Fruit fly (Drosophila melanogaster) whole organism, wandering third instar larva: Measurements from ENCODE around the gene CG11839.

ENCODE experiments used
- Abd-B ChIP-seq: fragments of >200 bp; optimal IDR thresholded peaks from 2 replicates; lab custom pipeline; 2017; ENCODE audit warnings: missing biosample characterization, missing genetic modification characterization
- CG32264 ChIP-seq: fragments of 200-800 bp; sonication (Bioruptor generic); optimal IDR thresholded peaks from 2 replicates; lab custom pipeline; 2016; ENCODE audit warnings: missing biosample characterization, missing genetic modification characterization
- CG9705 ChIP-seq: fragments of 200-800 bp; sonication (Bioruptor generic); optimal IDR thresholded peaks from 2 replicates; lab custom pipeline; 2018; ENCODE audit warnings: missing biosample characterization, mild to moderate bottlenecking, missing genetic modification characterization
- CrebA ChIP-seq: fragments of 200-800 bp; sonication (Bioruptor generic); optimal IDR thresholded peaks from 2 replicates; lab custom pipeline; 2016; ENCODE audit warnings: missing biosample characterization, mild to moderate bottlenecking, missing genetic modification characterization, borderline replicate concordance
- Dfd ChIP-seq: fragments of >200 bp; optimal IDR thresholded peaks from 2 replicates; lab custom pipeline; 2017; ENCODE audit warnings: missing biosample characterization, missing genetic modification characterization
- Dif ChIP-seq: fragments of 200-275, 200-300 bp; sonication (Bioruptor generic); optimal IDR thresholded peaks from 2 replicates; lab custom pipeline; 2018; ENCODE audit warnings: missing biosample characterization, missing genetic modification characterization; ENCODE audit not compliant: partially characterized antibody
- GATAd ChIP-seq: sonication (Bioruptor generic); optimal IDR thresholded peaks from 2 replicates; lab custom pipeline; 2016; ENCODE audit warnings: missing biosample characterization, missing genetic modification characterization
- HLH106 ChIP-seq: fragments of 200-800 bp; optimal IDR thresholded peaks from 3 replicates; lab custom pipeline; 2019; ENCODE audit warnings: missing biosample characterization, mild to moderate bottlenecking, missing genetic modification characterization, moderate library complexity
- Hnf4 ChIP-seq: fragments of 200-800 bp; sonication (Bioruptor generic); optimal IDR thresholded peaks from 2 replicates; lab custom pipeline; 2016; ENCODE audit warnings: missing biosample characterization, mild to moderate bottlenecking, missing genetic modification characterization
- Hr78 ChIP-seq: fragments of >200 bp; optimal IDR thresholded peaks from 2 replicates; lab custom pipeline; 2017; ENCODE audit warnings: missing biosample characterization, missing genetic modification characterization
- Hr83 ChIP-seq: fragments of 200-300 bp; sonication (Bioruptor generic); optimal IDR thresholded peaks from 2 replicates; lab custom pipeline; 2016; ENCODE audit warnings: missing biosample characterization, mild to moderate bottlenecking, missing genetic modification characterization, moderate library complexity; ENCODE audit not compliant: poor library complexity, severe bottlenecking
- Jra ChIP-seq: sonication (Bioruptor generic); optimal IDR thresholded peaks from 2 replicates; lab custom pipeline; 2016; ENCODE audit warnings: missing biosample characterization, missing genetic modification characterization
- Mio ChIP-seq: sonication (Bioruptor generic); optimal IDR thresholded peaks from 2 replicates; lab custom pipeline; 2016; ENCODE audit warnings: missing biosample characterization, missing genetic modification characterization
- Myc ChIP-seq: fragments of >200 bp; optimal IDR thresholded peaks from 2 replicates; lab custom pipeline; 2017
- N ChIP-seq: fragments of >200 bp; optimal IDR thresholded peaks from 2 replicates; lab custom pipeline; 2018; ENCODE audit warnings: missing biosample characterization, missing external identifiers, missing genetic modification characterization
- OdsH ChIP-seq: fragments of 200-800 bp; sonication (Bioruptor generic); optimal IDR thresholded peaks from 2 replicates; lab custom pipeline; 2016; ENCODE audit warnings: missing biosample characterization, mild to moderate bottlenecking, missing genetic modification characterization
- Rel ChIP-seq, 2 experiments: fragments of 200-800 bp; sonication (Bioruptor generic) in 1 of 2; optimal IDR thresholded peaks; 2 replicates in 1 of 2; 3 replicates in 1 of 2; lab custom pipeline; 2016 to 2019; ENCODE audit warnings: mild to moderate bottlenecking in 2 of 2, missing biosample characterization in 2 of 2, missing genetic modification characterization in 2 of 2, moderate library complexity in 1 of 2
- Sp1 ChIP-seq: fragments of 200-800 bp; sonication (Bioruptor generic); optimal IDR thresholded peaks from 3 replicates; lab custom pipeline; 2019; ENCODE audit warnings: missing biosample characterization, mild to moderate bottlenecking, missing genetic modification characterization, moderate library complexity
- Vsx2 ChIP-seq: fragments of 200-300, 225-300 bp; sonication (Bioruptor generic); optimal IDR thresholded peaks from 2 replicates; lab custom pipeline; 2018; ENCODE audit warnings: missing biosample characterization, missing genetic modification characterization; ENCODE audit not compliant: partially characterized antibody
- br ChIP-seq: fragments of 200-800 bp; sonication (Bioruptor generic); optimal IDR thresholded peaks from 2 replicates; lab custom pipeline; 2016; ENCODE audit warnings: missing biosample characterization, missing genetic modification characterization
- brk ChIP-seq: fragments of 200-800 bp; sonication (Bioruptor generic); optimal IDR thresholded peaks from 2 replicates; lab custom pipeline; 2016; ENCODE audit warnings: missing biosample characterization, mild to moderate bottlenecking, missing genetic modification characterization
- dl ChIP-seq, 2 experiments: fragments of 175-275, 200-275 bp in 1 of 2; fragments of 200-275 bp in 1 of 2; sonication (Bioruptor generic); optimal IDR thresholded peaks; lab custom pipeline; 2018; ENCODE audit warnings: mild to moderate bottlenecking in 2 of 2, missing biosample characterization in 2 of 2, missing genetic modification characterization in 2 of 2, moderate library complexity in 2 of 2; ENCODE audit not compliant: partially characterized antibody in 2 of 2, insufficient read depth in 1 of 2
- dmrt93B ChIP-seq: fragments of 200-800 bp; sonication (Bioruptor generic); optimal IDR thresholded peaks from 2 replicates; lab custom pipeline; 2018; ENCODE audit warnings: missing biosample characterization, mild to moderate bottlenecking, missing genetic modification characterization
- dsf ChIP-seq: sonication (Bioruptor generic); optimal IDR thresholded peaks from 2 replicates; lab custom pipeline; 2016; ENCODE audit warnings: missing biosample characterization, missing genetic modification characterization, borderline replicate concordance
- ey ChIP-seq: fragments of 200-800 bp; sonication (Bioruptor generic); optimal IDR thresholded peaks from 2 replicates; lab custom pipeline; 2016; ENCODE audit warnings: missing biosample characterization, missing genetic modification characterization
- foxo ChIP-seq, 2 experiments: fragments of 200-800 bp; sonication (Bioruptor generic); optimal IDR thresholded peaks; 2 replicates in 1 of 2; 3 replicates in 1 of 2; lab custom pipeline; 2016 to 2017; ENCODE audit warnings: missing biosample characterization in 2 of 2, missing genetic modification characterization in 2 of 2
- fru ChIP-seq: fragments of 200-800 bp; sonication (Bioruptor generic); optimal IDR thresholded peaks from 3 replicates; lab custom pipeline; 2016; ENCODE audit warnings: missing biosample characterization, mild to moderate bottlenecking, missing genetic modification characterization
- h ChIP-seq: fragments of 200-800 bp; sonication (Bioruptor generic); optimal IDR thresholded peaks from 3 replicates; lab custom pipeline; 2016; ENCODE audit warnings: missing biosample characterization, mild to moderate bottlenecking, missing genetic modification characterization
- jim ChIP-seq: fragments of 175-275, 200-325 bp; sonication (Bioruptor generic); optimal IDR thresholded peaks from 2 replicates; lab custom pipeline; 2016; ENCODE audit warnings: missing biosample characterization, mild to moderate bottlenecking, missing genetic modification characterization
- lola ChIP-seq: fragments of >200 bp; optimal IDR thresholded peaks from 2 replicates; lab custom pipeline; 2017; ENCODE audit warnings: missing biosample characterization, missing genetic modification characterization
- pan ChIP-seq: fragments of >200 bp; optimal IDR thresholded peaks from 2 replicates; lab custom pipeline; 2017
- psq ChIP-seq: fragments of 200-800 bp; sonication (Bioruptor generic); optimal IDR thresholded peaks from 3 replicates; lab custom pipeline; 2017; ENCODE audit warnings: missing biosample characterization, mild to moderate bottlenecking, missing genetic modification characterization, moderate library complexity
- rgr ChIP-seq: fragments of 200-800 bp; sonication (Bioruptor generic); optimal IDR thresholded peaks from 3 replicates; lab custom pipeline; 2016; ENCODE audit warnings: missing biosample characterization, mild to moderate bottlenecking, missing genetic modification characterization
- sage ChIP-seq: fragments of 200-800 bp; sonication (Bioruptor generic); optimal IDR thresholded peaks from 2 replicates; lab custom pipeline; 2016; ENCODE audit warnings: missing biosample characterization, mild to moderate bottlenecking, missing genetic modification characterization
- sv ChIP-seq: fragments of 200-800 bp; sonication (Bioruptor generic); optimal IDR thresholded peaks from 3 replicates; lab custom pipeline; 2016; ENCODE audit warnings: missing biosample characterization, missing genetic modification characterization
- tai ChIP-seq: sonication (Bioruptor generic); optimal IDR thresholded peaks from 2 replicates; lab custom pipeline; 2016; ENCODE audit warnings: missing biosample characterization, missing genetic modification characterization
- usp ChIP-seq: fragments of >200 bp; optimal IDR thresholded peaks from 2 replicates; lab custom pipeline; 2017; ENCODE audit warnings: missing biosample characterization, missing genetic modification characterization
- woc ChIP-seq: sonication (Bioruptor generic); optimal IDR thresholded peaks from 2 replicates; lab custom pipeline; 2016; ENCODE audit warnings: missing biosample characterization, mild to moderate bottlenecking, missing genetic modification characterization

CG11839 gene

dm6 chr3R:25051441-25052097, 18.2 kb upstream of the CG11839 start:
- TF ChIP-seq Hr78 = no peak
- no peak for TF ChIP-seq Rel (GFP tag; optimal IDR thresholded peaks at IDR 0.05; lab: Kevin White, UChicago)
- no peak for TF ChIP-seq Rel (tag; optimal IDR thresholded peaks at IDR 0.05; lab: Kevin White, UChicago)
- TF ChIP-seq dl (GFP tag; optimal IDR thresholded peaks at IDR 0.05; lab: Kevin White, UChicago; ENCODE audit: insufficient read depth in 1 of 2, partially characterized antibody in 2 of 2) = no peak
- TF ChIP-seq h = peak; percentile 24
- TF ChIP-seq, all 38 proteins: peak for 1

- TF ChIP-seq dsf = no peak
- TF ChIP-seq CrebA (GFP tag; lab: Kevin White, UChicago) = no peak
- peak; percentile 18 for TF ChIP-seq h
- peak in 1 of 2 experiments; percentile 39 for TF ChIP-seq foxo (GFP tag; optimal IDR thresholded peaks at IDR 0.05; lab: Kevin White, UChicago)
- TF ChIP-seq Rel (GFP tag; optimal IDR thresholded peaks at IDR 0.05; lab: Kevin White, UChicago) = no peak
- TF ChIP-seq Rel (tag; optimal IDR thresholded peaks at IDR 0.05; lab: Kevin White, UChicago) = peak; percentile 2
- peak; percentile 31 for TF ChIP-seq HLH106 (tag; lab: Kevin White, UChicago)
- TF ChIP-seq fru (GFP tag; lab: Kevin White, UChicago) = no peak
- no peak for TF ChIP-seq psq
- no peak for TF ChIP-seq Myc
- peak; percentile 7 for TF ChIP-seq woc (GFP tag; lab: Kevin White, UChicago)
- no peak for TF ChIP-seq Sp1 (GFP tag; lab: Kevin White, UChicago)
- no peak for TF ChIP-seq jim (GFP tag; lab: Kevin White, UChicago)
- TF ChIP-seq Hr83 (GFP tag; lab: Kevin White, UChicago) = peak; percentile 41
- TF ChIP-seq Jra = no peak
- peak; percentile 27 for TF ChIP-seq brk (GFP tag; lab: Kevin White, UChicago)
- TF ChIP-seq sv (GFP tag; lab: Kevin White, UChicago) = no peak
- TF ChIP-seq Mio = no peak
- no peak for TF ChIP-seq ey
- TF ChIP-seq sage (GFP tag; lab: Kevin White, UChicago) = no peak
- peak; percentile 55 for TF ChIP-seq rgr (GFP tag; lab: Kevin White, UChicago)
- no peak for TF ChIP-seq OdsH (GFP tag; lab: Kevin White, UChicago)
- TF ChIP-seq N (GFP tag; lab: Kevin White, UChicago) = no peak
- TF ChIP-seq Vsx2 (GFP tag; lab: Kevin White, UChicago) = no peak
- TF ChIP-seq GATAd = no peak
- no peak for TF ChIP-seq dl (GFP tag; optimal IDR thresholded peaks at IDR 0.05; lab: Kevin White, UChicago; ENCODE audit: insufficient read depth in 1 of 2, partially characterized antibody in 2 of 2)
- TF ChIP-seq pan (lab: Kevin White, UChicago) = no peak
- TF ChIP-seq lola (GFP tag; lab: Kevin White, UChicago) = no peak
- no peak for TF ChIP-seq CG32264
- no peak for TF ChIP-seq usp (GFP tag; lab: Kevin White, UChicago)
- no peak for TF ChIP-seq dmrt93B (GFP tag; lab: Kevin White, UChicago)
- TF ChIP-seq Abd-B = no peak
- no peak for TF ChIP-seq Dif (GFP tag; lab: Kevin White, UChicago)
- peak; percentile 32 for TF ChIP-seq CG9705 (GFP tag; lab: Kevin White, UChicago)
- TF ChIP-seq Hnf4 (GFP tag; lab: Kevin White, UChicago) = peak; percentile 46
- TF ChIP-seq Hr78 = no peak
- no peak for TF ChIP-seq Dfd (GFP tag; lab: Kevin White, UChicago)
- TF ChIP-seq tai (GFP tag; lab: Kevin White, UChicago) = peak; percentile 4
- no peak for TF ChIP-seq br
- TF ChIP-seq, all 38 proteins: peak for 11
These were observed 15.1 kb upstream of the CG11839 start, which contains the start of gene CG31109 for dm6 chr3R:25054451-25055188. CG31109 (minus strand) TSS chr3R:25054653.
